Fruit fly (Drosophila melanogaster) whole organism, embryonic: ENCODE results near the gene CG12106.
A peak's percentile ranks its signal among the peaks of the same experiment; 100 is the strongest.

Experiments used
- Awh ChIP-seq: fragments of 200-800 bp; sonication (Bioruptor generic); IDR thresholded peaks from 2 replicates; pipeline ENCODE4, ENCODE4 v1.3.6; 2022; ENCODE audit warnings: missing biosample characterization, missing genetic modification characterization
- CG10654 ChIP-seq: fragments of 200-800 bp; sonication (Bioruptor generic); optimal IDR thresholded peaks from 2 replicates; lab custom pipeline; 2016; ENCODE audit warnings: missing biosample characterization, missing genetic modification characterization
- CG12104 ChIP-seq: fragments of 200-800 bp; sonication (Bioruptor generic); optimal IDR thresholded peaks from 3 replicates; lab custom pipeline; 2016; ENCODE audit warnings: missing biosample characterization, missing genetic modification characterization
- CG12299 ChIP-seq: fragments of 200-800 bp; sonication (Bioruptor generic); optimal IDR thresholded peaks from 2 replicates; lab custom pipeline; 2018; ENCODE audit warnings: missing biosample characterization, mild to moderate bottlenecking, missing genetic modification characterization
- CG15514 ChIP-seq: fragments of 200-800 bp; sonication (Bioruptor generic); optimal IDR thresholded peaks from 3 replicates; lab custom pipeline; 2017; ENCODE audit warnings: missing biosample characterization, missing genetic modification characterization, mild to moderate bottlenecking, moderate library complexity, missing genetic modification reagents
- CG18599 ChIP-seq: fragments of 200-800 bp; sonication (Bioruptor generic); optimal IDR thresholded peaks from 3 replicates; lab custom pipeline; 2017; ENCODE audit warnings: missing biosample characterization, missing genetic modification characterization, mild to moderate bottlenecking, moderate library complexity, missing genetic modification reagents
- CG30431 ChIP-seq: fragments of 200-800 bp; sonication (Bioruptor generic); optimal IDR thresholded peaks from 2 replicates; lab custom pipeline; 2017; ENCODE audit warnings: missing biosample characterization, missing genetic modification characterization
- CG31441 ChIP-seq: fragments of 200-800 bp; sonication (Bioruptor generic); IDR thresholded peaks from 2 replicates; pipeline ENCODE4 v1.3.6; 2022; ENCODE audit warnings: missing biosample characterization, missing genetic modification characterization
- CG32772 ChIP-seq: fragments of 200-800 bp; sonication (Bioruptor generic); IDR thresholded peaks from 2 replicates; pipeline ENCODE4 v1.3.6; 2022; ENCODE audit warnings: missing biosample characterization, missing genetic modification characterization
- CG33213 ChIP-seq: fragments of 200-800 bp; sonication (Bioruptor generic); optimal IDR thresholded peaks from 3 replicates; lab custom pipeline; 2016; ENCODE audit warnings: missing biosample characterization, missing genetic modification characterization
- CG4282 ChIP-seq: fragments of 200-800 bp; sonication (Bioruptor generic); optimal IDR thresholded peaks from 2 replicates; lab custom pipeline; 2016; ENCODE audit warnings: missing biosample characterization, missing genetic modification characterization
- CG6791 ChIP-seq: fragments of 200-800 bp; sonication (Bioruptor generic); IDR thresholded peaks from 3 replicates; pipeline ENCODE4 v1.3.6; 2022; ENCODE audit warnings: missing biosample characterization, missing genetic modification characterization; ENCODE audit not compliant: partially characterized antibody
- CG7786 ChIP-seq: fragments of 200-800 bp; sonication (Bioruptor generic); optimal IDR thresholded peaks from 2 replicates; lab custom pipeline; 2016; ENCODE audit warnings: missing biosample characterization, missing genetic modification characterization
- HmgZ ChIP-seq: fragments of 200-800 bp; sonication (Bioruptor generic); optimal IDR thresholded peaks from 2 replicates; lab custom pipeline; 2018; ENCODE audit warnings: missing biosample characterization, mild to moderate bottlenecking, missing genetic modification characterization
- MBD-R2 ChIP-seq: fragments of 200-800 bp; sonication (Bioruptor generic); IDR thresholded peaks from 2 replicates; pipeline ENCODE4 v1.3.6; 2022; ENCODE audit warnings: missing biosample characterization, missing genetic modification characterization
- Mad ChIP-seq: fragments of 200-800 bp; sonication (Bioruptor generic); optimal IDR thresholded peaks from 2 replicates; lab custom pipeline; 2016; ENCODE audit warnings: missing biosample characterization, missing genetic modification characterization
- Mes4 ChIP-seq: fragments of 200-800 bp; sonication (Bioruptor generic); optimal IDR thresholded peaks from 2 replicates; lab custom pipeline; 2016; ENCODE audit warnings: missing biosample characterization, missing genetic modification characterization
- Myb ChIP-seq: fragments of 200-800 bp; sonication (Bioruptor generic); optimal IDR thresholded peaks from 2 replicates; lab custom pipeline; 2016; ENCODE audit warnings: missing biosample characterization, missing genetic modification characterization
- Nf-YB ChIP-seq: fragments of 200-800 bp; sonication (Bioruptor generic); optimal IDR thresholded peaks from 3 replicates; lab custom pipeline; 2019; ENCODE audit warnings: missing biosample characterization, mild to moderate bottlenecking, missing genetic modification characterization, moderate library complexity
- Poxn ChIP-seq: fragments of 200-800 bp; sonication (Bioruptor generic); IDR thresholded peaks from 2 replicates; pipeline ENCODE4 v1.3.6; 2022; ENCODE audit warnings: missing biosample characterization, missing genetic modification characterization
- Scr ChIP-seq: fragments of 200-800 bp; sonication (Bioruptor generic); IDR thresholded peaks from 2 replicates; pipeline ENCODE4 v1.3.6; 2022; ENCODE audit warnings: missing biosample characterization, missing genetic modification characterization; ENCODE audit not compliant: partially characterized antibody
- Trl ChIP-seq, 3 experiments: fragments of >200 bp in 2 of 3; fragments of 200-800 bp in 1 of 3; sonication (Bioruptor generic) in 1 of 3; optimal IDR thresholded peaks; 2 replicates in 1 of 3; 3 replicates in 2 of 3; lab custom pipeline; 2016 to 2017; ENCODE audit warnings: missing biosample characterization in 1 of 3, missing genetic modification characterization in 1 of 3
- Xrp1 ChIP-seq: fragments of 200-800 bp; sonication (Bioruptor generic); IDR thresholded peaks from 2 replicates; pipeline ENCODE4 v1.3.6; 2022; ENCODE audit warnings: missing biosample characterization, missing genetic modification characterization
- bsh ChIP-seq, 2 experiments: fragments of 200-800 bp; sonication (Bioruptor generic); optimal IDR thresholded peaks; 2 replicates each; lab custom pipeline; 2017 to 2018; ENCODE audit warnings: mild to moderate bottlenecking in 2 of 2, missing biosample characterization in 2 of 2, missing genetic modification characterization in 2 of 2, moderate library complexity in 1 of 2
- cas ChIP-seq: fragments of 200-800 bp; sonication (Bioruptor generic); IDR thresholded peaks from 2 replicates; pipeline ENCODE4 v1.3.6; 2022; ENCODE audit warnings: missing biosample characterization, missing genetic modification characterization
- crol ChIP-seq: fragments of 200-800 bp; sonication (Bioruptor generic); IDR thresholded peaks from 2 replicates; pipeline ENCODE4 v1.3.6; 2022; ENCODE audit warnings: missing biosample characterization, missing genetic modification characterization
- crp ChIP-seq, 2 experiments: fragments of 200-800 bp; sonication (Bioruptor generic); optimal IDR thresholded peaks; 2 replicates in 1 of 2; 3 replicates in 1 of 2; lab custom pipeline; 2017; ENCODE audit warnings: missing biosample characterization in 2 of 2, missing genetic modification characterization in 2 of 2, mild to moderate bottlenecking in 1 of 2, moderate library complexity in 1 of 2
- eyg ChIP-seq: fragments of 200-800 bp; sonication (Bioruptor generic); optimal IDR thresholded peaks from 3 replicates; lab custom pipeline; 2016; ENCODE audit warnings: missing biosample characterization, missing genetic modification characterization
- fd96Cb ChIP-seq: fragments of 200-800 bp; sonication (Bioruptor generic); optimal IDR thresholded peaks from 2 replicates; lab custom pipeline; 2018; ENCODE audit warnings: missing biosample characterization, mild to moderate bottlenecking, missing genetic modification characterization, moderate library complexity
- gem ChIP-seq: fragments of 200-800 bp; sonication (Bioruptor generic); optimal IDR thresholded peaks from 2 replicates; lab custom pipeline; 2019; ENCODE audit warnings: missing biosample characterization, mild to moderate bottlenecking, missing genetic modification characterization, moderate library complexity
- gt ChIP-seq: fragments of 200-800 bp; sonication (Bioruptor generic); IDR thresholded peaks from 2 replicates; pipeline ENCODE4 v1.3.6; 2022; ENCODE audit warnings: missing biosample characterization, missing genetic modification characterization
- hkb ChIP-seq, 2 experiments: fragments of 200-800 bp in 1 of 2; fragments of >200 bp in 1 of 2; sonication (Bioruptor generic) in 1 of 2; IDR thresholded peaks in 1 of 2; optimal IDR thresholded peaks in 1 of 2; 2 replicates each; pipeline versions ENCODE4 v1.3.6 to Lab custom; 2017 to 2022; ENCODE audit warnings: missing biosample characterization in 1 of 2, missing genetic modification characterization in 1 of 2
- insv ChIP-seq, 2 experiments: fragments of 200-800 bp; sonication (Bioruptor generic); optimal IDR thresholded peaks; 3 replicates each; lab custom pipeline; 2016 to 2018; ENCODE audit warnings: missing biosample characterization in 2 of 2, missing genetic modification characterization in 2 of 2
- klu ChIP-seq: fragments of 200-800 bp; sonication (Bioruptor generic); IDR thresholded peaks from 2 replicates; pipeline ENCODE4 v1.3.6; 2022; ENCODE audit warnings: missing biosample characterization, missing genetic modification characterization
- lov ChIP-seq, 2 experiments: fragments of 200-800 bp in 1 of 2; fragments of >200 bp in 1 of 2; sonication (Bioruptor generic) in 1 of 2; IDR thresholded peaks in 1 of 2; optimal IDR thresholded peaks in 1 of 2; 2 replicates in 1 of 2; 3 replicates in 1 of 2; pipeline versions ENCODE4 v1.3.6 to Lab custom; 2017 to 2022; ENCODE audit warnings: missing biosample characterization in 1 of 2, missing genetic modification characterization in 1 of 2
- nerfin-1 ChIP-seq: fragments of 200-800 bp; sonication (Bioruptor generic); optimal IDR thresholded peaks from 3 replicates; lab custom pipeline; 2019; ENCODE audit warnings: missing biosample characterization, mild to moderate bottlenecking, missing genetic modification characterization, moderate library complexity
- nerfin-2 ChIP-seq: fragments of 200-800 bp; sonication (Bioruptor generic); IDR thresholded peaks from 2 replicates; pipeline ENCODE4 v1.3.6; 2022; ENCODE audit warnings: missing biosample characterization, missing genetic modification characterization; ENCODE audit not compliant: partially characterized antibody
- odd ChIP-seq: fragments of 200-800 bp; sonication (Bioruptor generic); optimal IDR thresholded peaks from 2 replicates; lab custom pipeline; 2017; ENCODE audit warnings: missing biosample characterization, mild to moderate bottlenecking, missing genetic modification characterization
- pnt ChIP-seq: fragments of 200-800 bp; sonication (Bioruptor generic); optimal IDR thresholded peaks from 3 replicates; lab custom pipeline; 2016; ENCODE audit warnings: missing biosample characterization, missing genetic modification characterization
- repo ChIP-seq: fragments of 200-800 bp; sonication (Bioruptor generic); optimal IDR thresholded peaks from 2 replicates; lab custom pipeline; 2016; ENCODE audit warnings: missing biosample characterization, missing genetic modification characterization
- sima ChIP-seq: fragments of 200-800 bp; sonication (Bioruptor generic); optimal IDR thresholded peaks from 2 replicates; lab custom pipeline; 2016; ENCODE audit warnings: missing biosample characterization, missing genetic modification characterization
- sisA ChIP-seq: fragments of 200-800 bp; sonication (Bioruptor generic); IDR thresholded peaks from 2 replicates; pipeline ENCODE4 v1.3.6; 2022; ENCODE audit warnings: missing biosample characterization, missing genetic modification characterization
- tgo ChIP-seq: fragments of 200-800 bp; sonication (Bioruptor generic); IDR thresholded peaks from 3 replicates; pipeline ENCODE4 v1.3.6; 2022; ENCODE audit warnings: missing biosample characterization, missing genetic modification characterization
- tio ChIP-seq: fragments of 200-800 bp; sonication (Bioruptor generic); optimal IDR thresholded peaks from 2 replicates; lab custom pipeline; 2017; ENCODE audit warnings: missing biosample characterization, missing genetic modification characterization, inconsistent platforms
- tup ChIP-seq: fragments of 200-800 bp; sonication (Bioruptor generic); optimal IDR thresholded peaks from 2 replicates; lab custom pipeline; 2016; ENCODE audit warnings: missing biosample characterization, mild to moderate bottlenecking, missing genetic modification characterization, moderate library complexity
- zf30C ChIP-seq: fragments of 200-800 bp; sonication (Bioruptor generic); optimal IDR thresholded peaks from 3 replicates; lab custom pipeline; 2018; ENCODE audit warnings: missing biosample characterization, mild to moderate bottlenecking, missing genetic modification characterization
- zfh1 ChIP-seq: fragments of 200-800 bp; sonication (Bioruptor generic); IDR thresholded peaks from 3 replicates; pipeline ENCODE4 v1.3.6; 2022; ENCODE audit warnings: missing biosample characterization, missing genetic modification characterization

Gene CG12106

DNA sequence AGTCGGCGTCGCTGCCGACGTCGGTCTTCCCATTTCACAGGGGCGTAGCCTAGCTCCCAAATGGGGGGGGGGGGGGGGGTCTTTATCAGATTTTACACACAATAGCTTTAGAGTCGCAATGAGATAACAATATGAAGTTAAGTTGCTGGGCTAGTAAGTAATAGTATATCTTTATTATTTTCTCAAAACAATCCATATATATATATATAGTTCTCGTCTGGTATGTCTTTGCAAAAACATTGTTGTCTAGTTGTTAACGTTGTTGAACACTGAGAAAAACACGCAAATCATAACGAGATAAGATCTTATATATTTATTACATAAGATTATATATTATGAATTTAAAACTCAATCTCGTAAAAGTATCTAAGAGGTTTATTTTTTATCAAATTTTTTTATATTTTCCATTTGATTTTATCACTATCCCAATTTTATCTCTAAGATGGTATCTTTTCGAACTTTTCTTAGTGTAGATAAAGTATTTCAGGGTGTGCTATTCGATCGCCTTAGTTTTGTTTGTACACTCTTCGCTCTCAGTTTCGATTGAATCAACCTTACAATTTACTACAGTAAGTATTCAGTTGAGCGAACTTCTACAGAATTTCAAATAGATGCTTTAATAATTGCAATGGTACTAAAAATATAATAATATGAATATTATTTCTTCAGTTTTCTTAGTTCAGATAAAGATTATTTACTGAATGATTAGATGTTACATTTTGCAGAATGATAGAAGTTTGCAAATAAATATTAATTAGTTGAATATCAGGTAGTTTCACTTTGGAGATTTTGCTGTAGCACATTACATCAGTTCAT lies 8.4 kb downstream of the CG12106 start (continued):
- TF ChIP-seq Mad (GFP tag; lab: Kevin White, UChicago) (no peak), lov (optimal IDR thresholded peaks at IDR 0.05; lab: Kevin White, UChicago) (no peak), lov (GFP tag; IDR thresholded peaks at IDR 0.05; lab: Robert Waterston, UW) (0 out of 3 replicates have a peak, but pooled peaks have one; percentile 42), insv (GFP tag; optimal IDR thresholded peaks at IDR 0.05; lab: Kevin White, UChicago) (peak in 1 of 2 experiments; percentile 15), fd96Cb (peak; percentile 39), CG4282 (GFP tag; lab: Kevin White, UChicago) (no peak), bsh (GFP tag; optimal IDR thresholded peaks at IDR 0.05; lab: Kevin White, UChicago) (peak in 1 of 2 experiments; percentile 39), Scr (GFP tag; lab: Robert Waterston, UW) (no peak), eyg (no peak), Trl (optimal IDR thresholded peaks at IDR 0.05; lab: Kevin White, UChicago) (peak in 1 of 2 experiments; percentile 9), Trl (GFP tag; optimal IDR thresholded peaks at IDR 0.05; lab: Kevin White, UChicago) (no peak), nerfin-1 (peak; percentile 6), hkb (optimal IDR thresholded peaks at IDR 0.05; lab: Kevin White, UChicago) (no peak), hkb (GFP tag; IDR thresholded peaks at IDR 0.05; lab: Robert Waterston, UW) (peak; percentile 64), tgo (peak; percentile 82; the same call in 2 of the 3 replicates), CG10654 (no peak), tup (no peak), CG12104 (peak; percentile 43), odd (GFP tag; lab: Kevin White, UChicago) (peak; percentile 58), zfh1 (peak; percentile 66; the same call in 2 of the 3 replicates), zf30C (GFP tag; lab: Kevin White, UChicago) (peak; percentile 79), CG18599 (GFP tag; lab: Kevin White, UChicago) (peak; percentile 93), Myb (GFP tag; lab: Kevin White, UChicago) (peak; percentile 28), klu (GFP tag; lab: Robert Waterston, UW) (peak; percentile 60; the same call in 1 of the 2 replicates), sima (GFP tag; lab: Kevin White, UChicago) (no peak), Mes4 (no peak), Awh (0 out of 2 replicates have a peak, but pooled peaks have one; percentile 19), CG7786 (GFP tag; lab: Kevin White, UChicago) (peak; percentile 31), nerfin-2 (GFP tag; lab: Robert Waterston, UW) (no peak), pnt (GFP tag; lab: Kevin White, UChicago) (no peak), Poxn (GFP tag; lab: Robert Waterston, UW) (peak; percentile 65; the same call in 1 of the 2 replicates), CG30431 (peak; percentile 47), crol (GFP tag; lab: Robert Waterston, UW) (peak; percentile 81), cas (GFP tag; lab: Robert Waterston, UW) (peak; percentile 76), CG12299 (tag; lab: Kevin White, UChicago) (peak; percentile 55), CG32772 (GFP tag; lab: Robert Waterston, UW) (peak; percentile 65), Nf-YB (GFP tag; lab: Kevin White, UChicago) (peak; percentile 58), CG33213 (GFP tag; lab: Kevin White, UChicago) (no peak), HmgZ (tag; lab: Kevin White, UChicago) (peak; percentile 78), tio (GFP tag; lab: Kevin White, UChicago) (no peak), crp (GFP tag; optimal IDR thresholded peaks at IDR 0.05; lab: Kevin White, UChicago) (no peak), gt (GFP tag; lab: Robert Waterston, UW) (no peak), CG15514 (peak; percentile 87), CG31441 (GFP tag; lab: Robert Waterston, UW) (peak; percentile 67), repo (no peak), sisA (GFP tag; lab: Robert Waterston, UW) (peak; percentile 61), Xrp1 (GFP tag; lab: Robert Waterston, UW) (peak; percentile 63), MBD-R2 (peak; percentile 65; the same call in 1 of the 2 replicates), gem (tag; lab: Kevin White, UChicago) (peak; percentile 80), CG6791 (no peak)
